Worm (Caenorhabditis elegans) whole organism, dauer: Measurements from ENCODE around the gene clec-140.
"Not testable (repeated sequence)": the region's sequence is repeated elsewhere in the genome, so short reads cannot be mapped to it uniquely, and the experiment has no call there.

Experiments used
- unc-62 ChIP-seq: sonication (generic microtip); optimal IDR thresholded peaks from 2 replicates; lab custom pipeline; 2017; ENCODE audit warnings: missing biosample characterization, missing genetic modification reagents, missing genetic modification characterization

The clec-140 gene

ce11 chrII:4673670-4674069 is 810 bp downstream of the clec-140 start:
- TF ChIP-seq unc-62 (GFP tag; lab: Kevin White, UChicago) = no peak

ce11 chrII:4674188-4674587 is 1.3 kb downstream of the clec-140 start:
- no peak for TF ChIP-seq unc-62 (GFP tag; lab: Kevin White, UChicago)

- TF ChIP-seq unc-62 (GFP tag; lab: Kevin White, UChicago) = no peak
Observed at ce11 chrII:4675481-4675880, 2.6 kb downstream of the clec-140 start, which contains the start of gene T05A7.3. T05A7.3 (plus strand) TSS chrII:4675781.

- no peak for TF ChIP-seq unc-62 (GFP tag; lab: Kevin White, UChicago)
Observed at ce11 chrII:4676241-4676640, 3.4 kb downstream of the clec-140 start.

ce11 chrII:4677916-4678315 is 5.1 kb downstream of the clec-140 start, which contains the start of gene T05A7.1:
T05A7.1 (plus strand) TSS chrII:4678216.
- no peak for TF ChIP-seq unc-62 (GFP tag; lab: Kevin White, UChicago)

ce11 chrII:4681391-4681790 is 8.5 kb downstream of the clec-140 start, which contains the start of gene T05A7.7:
T05A7.7 (minus strand) TSS chrII:4681491.
- no peak for TF ChIP-seq unc-62 (GFP tag; lab: Kevin White, UChicago)

- no peak for TF ChIP-seq unc-62 (GFP tag; lab: Kevin White, UChicago)
Observed at ce11 chrII:4683693-4684092, 10.8 kb downstream of the clec-140 start, which contains the start of gene sre-40. sre-40 (minus strand) TSS chrII:4683793.

ce11 chrII:4684852-4685251 is 12.0 kb downstream of the clec-140 start:
- no peak for TF ChIP-seq unc-62 (GFP tag; lab: Kevin White, UChicago)

ce11 chrII:4686941-4687340 is 14.1 kb downstream of the clec-140 start, which contains the start of gene sre-39:
sre-39 (plus strand) TSS chrII:4687241.
- TF ChIP-seq unc-62 (GFP tag; lab: Kevin White, UChicago) = no peak

ce11 chrII:4689477-4689876 is 16.6 kb downstream of the clec-140 start, which contains the start of gene F10G7.12:
F10G7.12 (plus strand) TSS chrII:4689777.
- TF ChIP-seq unc-62 (GFP tag; lab: Kevin White, UChicago) = no peak

ce11 chrII:4693129-4693528 is 20.3 kb downstream of the clec-140 start, which contains the start of gene F10G7.5:
F10G7.5 (plus strand) TSS chrII:4693414.
- TF ChIP-seq unc-62 (GFP tag; lab: Kevin White, UChicago) = no peak

- TF ChIP-seq unc-62 (GFP tag; lab: Kevin White, UChicago) = no peak
Observed at ce11 chrII:4696055-4696454, 23.2 kb downstream of the clec-140 start.

ce11 chrII:4698266-4698771 is 25.5 kb downstream of the clec-140 start, which contains the start of the genes rpn-5 and scc-1:
rpn-5 (minus strand) TSS chrII:4698427.
scc-1 (plus strand) TSS chrII:4698721.
- no peak for TF ChIP-seq unc-62 (GFP tag; lab: Kevin White, UChicago)

- not testable (repeated sequence) for TF ChIP-seq unc-62 (GFP tag; lab: Kevin White, UChicago)
Observed at ce11 chrII:4701482-4702119, 28.7 kb downstream of the clec-140 start, which contains the start of gene unc-85. unc-85 (plus strand) TSS chrII:4702069.

- TF ChIP-seq unc-62 (GFP tag; lab: Kevin White, UChicago) = no peak
Observed at ce11 chrII:4703011-4703410, 30.2 kb downstream of the clec-140 start.

- no peak for TF ChIP-seq unc-62 (GFP tag; lab: Kevin White, UChicago)
Observed at ce11 chrII:4706359-4706871, 33.6 kb downstream of the clec-140 start, which contains the start of the genes F10G7.9 and tsn-1. F10G7.9 (minus strand) TSS chrII:4706485. tsn-1 (plus strand) TSS chrII:4706821.
